Fruit fly (Drosophila melanogaster): ENCODE data around the gene CG5555.

dm6 chr3R:19153502-19153983 is 26.8 kb downstream of the CG5555 start, which contains the start of gene CG5835:
- TF ChIP-seq sim (GFP tag; IDR thresholded peaks at IDR 0.05) (no peak), CG6813 (GFP tag; optimal IDR thresholded peaks at IDR 0.05) (no peak), CG11398 (GFP tag; optimal IDR thresholded peaks at IDR 0.05) (no peak), CG17802 (tag; optimal IDR thresholded peaks at IDR 0.05) (no peak), Vsx1 (GFP tag; optimal IDR thresholded peaks at IDR 0.05) (peak; percentile 15), CG15479 (GFP tag; optimal IDR thresholded peaks at IDR 0.05) (no peak), Atf-2 (GFP tag; optimal IDR thresholded peaks at IDR 0.05) (no peak), cad (GFP tag; optimal IDR thresholded peaks at IDR 0.05) (no peak), inv (GFP tag; IDR thresholded peaks at IDR 0.05; ENCODE audit: partially characterized antibody) (no peak), CG14441 (GFP tag; IDR thresholded peaks at IDR 0.05) (no peak), maf-S (GFP tag; optimal IDR thresholded peaks at IDR 0.05) (no peak), CG13775 (GFP tag; optimal IDR thresholded peaks at IDR 0.05) (no peak), Oaz (GFP tag; IDR thresholded peaks at IDR 0.05) (no peak)
